Fruit fly (Drosophila melanogaster): ENCODE data around the gene CG42747.

The CG42747 gene

dm6 chr3L:6404889-6405288 is 4.5 kb downstream of the CG42747 start:
- peak; percentile 52 for TF ChIP-seq CG17801 (GFP tag; optimal IDR thresholded peaks at IDR 0.05; ENCODE audit: partially characterized antibody)

DNA sequence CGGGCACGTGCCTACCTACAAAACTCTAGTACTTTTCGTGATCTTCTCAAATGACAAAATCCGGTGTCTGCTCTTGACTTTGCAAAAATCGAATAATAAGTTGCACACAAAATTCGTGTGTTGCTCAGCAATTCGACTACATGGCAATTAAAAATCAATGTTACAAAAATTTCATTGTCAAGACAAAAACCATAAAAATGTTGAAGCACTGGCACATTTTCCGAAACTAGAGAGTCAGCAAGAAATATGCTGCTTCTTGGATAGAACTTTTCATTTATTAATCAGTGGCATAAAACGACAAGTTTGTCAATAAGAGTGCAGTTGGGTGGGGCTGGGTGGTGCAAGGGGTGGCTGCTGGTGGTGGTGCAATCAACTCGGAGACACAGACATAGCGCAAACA is 36.8 kb downstream of the CG42747 start:
- TF ChIP-seq CG17801 (GFP tag; optimal IDR thresholded peaks at IDR 0.05; ENCODE audit: partially characterized antibody): no peak

dm6 chr3L:6439713-6440461 is 39.5 kb downstream of the CG42747 start:
- no peak for TF ChIP-seq CG17801 (GFP tag; optimal IDR thresholded peaks at IDR 0.05; ENCODE audit: partially characterized antibody)

DNA sequence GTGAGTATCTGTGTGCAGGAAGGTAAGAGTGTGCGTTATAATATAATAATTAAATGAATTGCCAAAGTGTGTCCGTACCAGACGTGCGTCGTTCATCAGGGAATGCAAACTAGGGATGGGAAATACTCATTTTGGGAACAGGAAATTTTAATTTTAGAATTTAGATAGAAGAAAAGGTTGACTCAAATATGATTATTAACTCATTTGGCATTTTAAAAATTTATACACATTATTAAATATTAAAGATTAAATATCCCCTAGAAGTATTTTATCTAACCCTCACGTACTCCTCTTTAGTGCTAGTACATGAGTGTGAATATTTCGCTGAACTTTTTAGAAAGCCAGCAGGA is 40.0 kb downstream of the CG42747 start:
- no peak for TF ChIP-seq CG17801 (GFP tag; optimal IDR thresholded peaks at IDR 0.05; ENCODE audit: partially characterized antibody)

DNA sequence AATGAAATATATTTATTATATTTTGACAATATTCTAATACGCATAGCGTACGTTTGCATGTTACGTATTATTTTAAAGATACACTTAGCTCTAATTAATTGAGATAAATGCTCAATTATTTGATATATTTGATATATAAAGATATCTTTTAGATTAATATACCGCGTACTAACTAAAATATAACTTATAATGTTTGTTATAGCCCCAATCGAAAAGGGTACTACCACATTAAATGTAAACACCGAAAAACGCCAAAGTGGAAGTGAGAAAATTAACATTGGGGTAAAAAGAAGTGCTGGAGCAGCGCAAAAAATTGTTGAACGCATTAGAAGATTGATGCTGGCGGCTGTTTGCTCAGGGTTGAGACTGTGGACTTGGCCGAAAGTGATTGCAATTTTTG is 42.8 kb downstream of the CG42747 start:
- TF ChIP-seq CG17801 (GFP tag; optimal IDR thresholded peaks at IDR 0.05; ENCODE audit: partially characterized antibody): no peak

DNA sequence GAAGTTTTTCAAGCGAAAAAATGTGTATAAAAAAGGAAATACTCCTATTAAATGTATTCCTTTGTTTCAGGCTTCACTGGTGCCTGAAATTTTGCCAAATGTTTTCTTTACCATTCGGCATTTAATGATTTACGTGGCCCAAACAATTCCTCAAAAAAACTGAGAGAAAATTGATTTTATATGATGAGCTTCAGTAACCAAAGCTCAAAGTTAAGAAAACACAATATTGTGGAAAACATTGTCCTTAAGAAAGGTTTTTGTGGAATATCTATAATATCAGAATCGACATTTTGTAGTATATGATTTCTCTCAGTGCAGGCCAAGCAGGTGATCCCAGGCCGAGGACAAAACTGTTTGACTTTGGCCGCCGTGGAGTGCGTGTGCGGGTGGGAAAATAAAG is 46.2 kb downstream of the CG42747 start:
- no peak for TF ChIP-seq CG17801 (GFP tag; optimal IDR thresholded peaks at IDR 0.05; ENCODE audit: partially characterized antibody)

dm6 chr3L:6447203-6447602 is 46.8 kb downstream of the CG42747 start:
- TF ChIP-seq CG17801 (GFP tag; optimal IDR thresholded peaks at IDR 0.05; ENCODE audit: partially characterized antibody): no peak

dm6 chr3L:6447708-6448107 is 47.3 kb downstream of the CG42747 start:
- TF ChIP-seq CG17801 (GFP tag; optimal IDR thresholded peaks at IDR 0.05; ENCODE audit: partially characterized antibody): no peak

dm6 chr3L:6449159-6449664 is 48.8 kb downstream of the CG42747 start:
- no peak for TF ChIP-seq CG17801 (GFP tag; optimal IDR thresholded peaks at IDR 0.05; ENCODE audit: partially characterized antibody)

dm6 chr3L:6451572-6451971 is 51.2 kb downstream of the CG42747 start:
- TF ChIP-seq CG17801 (GFP tag; optimal IDR thresholded peaks at IDR 0.05; ENCODE audit: partially characterized antibody): no peak

DNA sequence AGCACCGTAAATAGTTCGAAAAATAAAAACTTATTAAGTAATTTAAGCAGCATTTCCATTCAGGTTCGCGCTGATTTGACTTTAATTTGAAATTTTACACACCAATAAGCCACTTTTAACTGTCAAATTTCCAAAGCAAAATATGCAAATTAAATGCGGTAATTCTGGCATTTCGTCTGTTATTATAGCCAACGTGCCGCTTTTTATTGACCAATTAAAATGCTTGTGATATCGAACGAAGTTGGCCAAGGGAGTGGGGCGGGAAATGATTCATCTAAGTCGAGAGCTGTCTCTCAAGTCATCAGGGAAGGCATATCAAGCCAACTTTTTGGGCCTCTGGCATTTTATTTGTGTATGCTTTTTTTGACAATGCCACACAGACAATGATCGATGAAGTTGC is 52.0 kb downstream of the CG42747 start:
- no peak for TF ChIP-seq CG17801 (GFP tag; optimal IDR thresholded peaks at IDR 0.05; ENCODE audit: partially characterized antibody)

DNA sequence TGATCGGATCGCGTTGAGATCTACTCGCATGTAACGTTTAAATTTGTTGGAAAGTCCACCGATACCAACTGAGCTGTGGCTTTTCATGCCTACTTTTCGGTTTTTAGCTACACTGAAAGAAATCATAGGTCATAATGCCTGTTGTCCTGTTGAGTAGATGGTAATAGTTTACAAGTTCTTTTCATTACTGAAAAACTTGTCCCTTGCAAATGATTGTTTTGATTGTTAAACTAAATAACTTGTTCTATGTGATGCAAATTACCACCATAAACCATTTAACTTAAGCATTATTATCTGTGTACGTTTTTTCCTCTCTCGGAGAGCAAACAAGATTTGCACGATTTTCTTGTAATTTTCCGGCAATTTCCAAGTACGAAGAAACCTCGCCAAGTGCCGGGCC is 53.1 kb downstream of the CG42747 start:
- no peak for TF ChIP-seq CG17801 (GFP tag; optimal IDR thresholded peaks at IDR 0.05; ENCODE audit: partially characterized antibody)

- TF ChIP-seq CG17801 (GFP tag; optimal IDR thresholded peaks at IDR 0.05; ENCODE audit: partially characterized antibody): no peak
These were observed 55.0 kb downstream of the CG42747 start for dm6 chr3L:6455383-6455782.

- TF ChIP-seq CG17801 (GFP tag; optimal IDR thresholded peaks at IDR 0.05; ENCODE audit: partially characterized antibody): no peak
These were observed 56.8 kb downstream of the CG42747 start for dm6 chr3L:6457208-6457607.

dm6 chr3L:6457891-6458290 is 57.5 kb downstream of the CG42747 start:
- TF ChIP-seq CG17801 (GFP tag; optimal IDR thresholded peaks at IDR 0.05; ENCODE audit: partially characterized antibody): no peak

- TF ChIP-seq CG17801 (GFP tag; optimal IDR thresholded peaks at IDR 0.05; ENCODE audit: partially characterized antibody): no peak
These were observed 58.3 kb downstream of the CG42747 start for dm6 chr3L:6458725-6459124.

DNA sequence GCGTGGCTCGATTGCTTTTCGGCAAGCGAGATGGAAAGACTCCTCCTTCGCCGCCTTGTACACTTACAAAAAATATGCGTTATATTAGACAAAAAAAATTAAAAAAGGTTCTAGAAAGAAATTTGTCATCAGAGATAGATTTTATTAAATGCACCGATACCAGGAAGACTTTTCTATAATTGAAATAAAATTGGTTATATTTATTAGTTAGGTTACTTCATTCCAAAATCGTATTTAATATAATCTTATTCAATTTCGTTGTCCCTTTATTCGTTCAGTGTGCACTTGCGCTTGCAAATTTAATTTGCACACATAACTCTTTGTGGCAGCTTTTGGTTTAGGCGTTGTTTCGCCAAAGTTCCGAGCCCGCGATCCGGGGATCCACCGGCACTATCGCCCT is 61.8 kb downstream of the CG42747 start:
- no peak for TF ChIP-seq CG17801 (GFP tag; optimal IDR thresholded peaks at IDR 0.05; ENCODE audit: partially characterized antibody)

Measured in ovary, adult (tissue).